Worm (Caenorhabditis elegans) whole organism, L3 larva: ENCODE measurements around the gene F58E6.8.

ENCODE experiments used
- ZK546.5 ChIP-seq: sonication (generic microtip); optimal IDR thresholded peaks from 2 replicates; lab custom pipeline; 2017; ENCODE audit warnings: missing biosample characterization, missing genetic modification characterization
- ama-1 ChIP-seq: fragments of 150-350 bp; optimal IDR thresholded peaks from 2 replicates; lab custom pipeline; 2018
- nhr-25 ChIP-seq: sonication (generic microtip); optimal IDR thresholded peaks from 2 replicates; lab custom pipeline; 2017; ENCODE audit warnings: missing biosample characterization, missing genetic modification characterization
- nhr-77 ChIP-seq: fragments of 150-350 bp; optimal IDR thresholded peaks from 2 replicates; lab custom pipeline; 2014; ENCODE audit warnings: missing biosample characterization, missing genetic modification characterization
- snpc-4 ChIP-seq: fragments of 150-350 bp; optimal IDR thresholded peaks from 2 replicates; lab custom pipeline; 2014; ENCODE audit warnings: missing biosample characterization, missing genetic modification characterization
- unc-39 ChIP-seq: sonication (generic microtip); optimal IDR thresholded peaks from 4 replicates; lab custom pipeline; 2017; ENCODE audit warnings: missing biosample characterization, missing genetic modification characterization

DNA sequence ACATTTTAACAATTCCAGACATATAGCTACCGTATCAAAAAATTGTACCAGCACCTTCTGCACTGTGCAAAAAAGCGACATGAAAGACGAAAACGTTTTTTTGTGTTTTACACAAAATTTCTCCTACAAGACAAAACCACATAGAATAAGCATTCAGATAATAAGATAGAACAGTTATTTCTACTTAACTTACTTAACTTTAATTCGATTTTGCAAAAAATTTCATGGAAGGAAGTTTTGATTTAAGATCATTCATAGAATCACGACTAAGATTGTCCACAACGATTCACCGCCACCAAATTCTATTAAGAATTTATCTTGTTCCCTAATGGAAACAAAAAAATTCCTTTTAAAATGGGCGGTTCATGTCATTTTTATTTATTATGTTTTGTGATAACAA is 8.1 kb upstream of the F58E6.8 start:
- TF ChIP-seq nhr-25 (tag; lab: Kevin White, UChicago) (no peak), ama-1 (lab: Kevin White, UChicago) (no peak), unc-39 (no peak), snpc-4 (no peak), nhr-77 (tag; lab: Kevin White, UChicago) (no peak), ZK546.5 (no peak)
